Worm (Caenorhabditis elegans) whole organism, L1 larva: ENCODE results near the gene pgap-1.

Experiments
- ama-1 ChIP-seq: fragments of 150-350 bp; optimal IDR thresholded peaks from 2 replicates; lab custom pipeline; 2014
- ceh-90 ChIP-seq: sonication (generic microtip); optimal IDR thresholded peaks from 2 replicates; lab custom pipeline; 2016; ENCODE audit warnings: missing genetic modification characterization, missing compliant biosample characterization
- lin-13 ChIP-seq: fragments of 150-350 bp; optimal IDR thresholded peaks from 2 replicates; lab custom pipeline; 2014; ENCODE audit warnings: missing biosample characterization, missing genetic modification reagents, missing genetic modification characterization
- lin-15B ChIP-seq: fragments of 150-350 bp; sonication (generic microtip); optimal IDR thresholded peaks from 3 replicates; lab custom pipeline; 2014; ENCODE audit warnings: missing biosample characterization, missing genetic modification characterization
- nhr-11 ChIP-seq: fragments of 150-350 bp; optimal IDR thresholded peaks from 2 replicates; lab custom pipeline; 2014; ENCODE audit warnings: missing biosample characterization, missing genetic modification characterization
- nhr-28 ChIP-seq: fragments of 150-350 bp; optimal IDR thresholded peaks from 2 replicates; lab custom pipeline; 2014; ENCODE audit warnings: missing biosample characterization, missing genetic modification characterization
- sox-4 ChIP-seq: sonication (generic microtip); optimal IDR thresholded peaks from 2 replicates; lab custom pipeline; 2016; ENCODE audit warnings: missing genetic modification characterization, missing compliant biosample characterization

- TF ChIP-seq ama-1 (lab: Kevin White, UChicago) (no peak), nhr-11 (tag; lab: Kevin White, UChicago) (no peak), ceh-90 (no peak), sox-4 (no peak), lin-13 (GFP tag; lab: Kevin White, UChicago) (no peak), nhr-28 (tag; lab: Kevin White, UChicago) (no peak), lin-15B (no peak)
These were observed 44.9 kb upstream of the pgap-1 start for ce11 chrV:11196631-11197258.
